Worm (Caenorhabditis elegans): ENCODE measurements around the gene F42E11.3.

The F42E11.3 gene

ce11 chrX:11409457-11409856 lies 34.0 kb upstream of the F42E11.3 start (continued):
- no peak for TF ChIP-seq lir-3 (tag; optimal IDR thresholded peaks at IDR 0.05)
- peak; percentile 20 for TF ChIP-seq nhr-48 (tag; optimal IDR thresholded peaks at IDR 0.05)
- no peak for TF ChIP-seq Y5F2A.4 (GFP tag; optimal IDR thresholded peaks at IDR 0.05)
- peak in 1 of 2 experiments; percentile 39 for TF ChIP-seq lsy-2 (tag; optimal IDR thresholded peaks at IDR 0.05)
- peak; percentile 28; the same call in 1 of the 2 replicates for TF ChIP-seq pha-4 (GFP tag; IDR thresholded peaks at IDR 0.05)
- TF ChIP-seq pha-4 (tag; optimal IDR thresholded peaks at IDR 0.05): peak; percentile 50
- TF ChIP-seq dpl-1 (GFP tag; optimal IDR thresholded peaks at IDR 0.05): no peak

- TF ChIP-seq unc-39 (tag; optimal IDR thresholded peaks at IDR 0.05) (no peak), lim-7 (GFP tag; IDR thresholded peaks at IDR 0.05) (no peak), ceh-44 (GFP tag; IDR thresholded peaks at IDR 0.05) (no peak), nhr-237 (tag; optimal IDR thresholded peaks at IDR 0.05) (no peak), mes-2 (tag; optimal IDR thresholded peaks at IDR 0.05; ENCODE audit: poor library complexity, severe bottlenecking) (no peak), lin-15B (tag; optimal IDR thresholded peaks at IDR 0.05) (no peak), zag-1 (tag; optimal IDR thresholded peaks at IDR 0.05) (no peak), dmd-6 (GFP tag; IDR thresholded peaks at IDR 0.05) (peak; percentile 70), nhr-77 (tag; optimal IDR thresholded peaks at IDR 0.05) (peak; percentile 56), fos-1 (tag; optimal IDR thresholded peaks at IDR 0.05) (no peak), egl-43 (GFP tag; IDR thresholded peaks at IDR 0.05) (no peak), snpc-1.2 (GFP tag; IDR thresholded peaks at IDR 0.05) (no peak), sdz-12 (GFP tag; optimal IDR thresholded peaks at IDR 0.05) (no peak), egl-27 (tag; optimal IDR thresholded peaks at IDR 0.05) (no peak), cey-2 (tag; optimal IDR thresholded peaks at IDR 0.05; ENCODE audit: borderline replicate concordance, insufficient read depth) (no peak), php-3 (GFP tag; IDR thresholded peaks at IDR 0.05) (peak; percentile 51; the same call in 1 of the 2 replicates), duxl-1 (tag; optimal IDR thresholded peaks at IDR 0.05; ENCODE audit: poor library complexity) (no peak), madf-9 (GFP tag; conservative IDR thresholded peaks at IDR 0.05) (no peak), hlh-30 (tag; optimal IDR thresholded peaks at IDR 0.05; ENCODE audit: insufficient read depth) (peak; percentile 53), lin-29 (GFP tag; IDR thresholded peaks at IDR 0.05) (no peak), tra-1 (GFP tag; IDR thresholded peaks at IDR 0.05) (no peak), arid-1 (GFP tag; conservative IDR thresholded peaks at IDR 0.05) (no peak), mxl-2 (GFP tag; conservative IDR thresholded peaks at IDR 0.05) (no peak), dpl-1 (GFP tag; optimal IDR thresholded peaks at IDR 0.05) (no peak), vab-7 (GFP tag; IDR thresholded peaks at IDR 0.05) (no peak), ztf-11 (tag; optimal IDR thresholded peaks at IDR 0.05) (no peak), zip-2 (tag; optimal IDR thresholded peaks at IDR 0.05) (no peak), zip-11 (GFP tag; IDR thresholded peaks at IDR 0.05) (no peak), rbr-2 (tag; optimal IDR thresholded peaks at IDR 0.05) (no peak), lsy-2 (tag; optimal IDR thresholded peaks at IDR 0.05) (peak in 1 of 2 experiments; percentile 46), mdl-1 (tag; optimal IDR thresholded peaks at IDR 0.05) (peak in 1 of 2 experiments; percentile 11), nhr-25 (tag; optimal IDR thresholded peaks at IDR 0.05; ENCODE audit: borderline replicate concordance, insufficient read depth) (no peak), nhr-111 (GFP tag; optimal IDR thresholded peaks at IDR 0.05) (no peak), mep-1 (tag; optimal IDR thresholded peaks at IDR 0.05) (peak; percentile 26), tag-97 (GFP tag; IDR thresholded peaks at IDR 0.05) (no peak), pha-4 (GFP tag; IDR thresholded peaks at IDR 0.05) (no peak), pha-4 (tag; optimal IDR thresholded peaks at IDR 0.05) (no peak), ama-1 (optimal IDR thresholded peaks at IDR 0.05) (peak; percentile 47), ces-1 (GFP tag; optimal IDR thresholded peaks at IDR 0.05) (no peak), lin-13 (GFP tag; optimal IDR thresholded peaks at IDR 0.05) (no peak), aly-2 (tag; optimal IDR thresholded peaks at IDR 0.05) (no peak), nhr-11 (tag; optimal IDR thresholded peaks at IDR 0.05) (peak; percentile 41), T20F7.1 (GFP tag; optimal IDR thresholded peaks at IDR 0.05) (peak; percentile 11), zfp-2 (tag; optimal IDR thresholded peaks at IDR 0.05) (no peak), F26F4.8 (GFP tag; conservative IDR thresholded peaks at IDR 0.05) (no peak)
Measured at ce11 chrX:11407682-11408335, 32.4 kb upstream of the F42E11.3 start, which contains the start of gene F08B12.4. TSS of gene F08B12.4 (minus strand) at chrX:11407732.
